Worm (Caenorhabditis elegans) whole organism, young adult: ENCODE measurements around the gene R10H10.3.

Source experiments
- D2030.7 ChIP-seq: fragments of 200-800 bp; sonication (Bioruptor generic); IDR thresholded peaks from 2 replicates; pipeline ENCODE4 v1.3.6; 2022; ENCODE audit warnings: missing genetic modification reagents, missing genetic modification characterization, missing compliant biosample characterization
- Y53G8AR.9 ChIP-seq: fragments of 200-800 bp; sonication (Bioruptor generic); conservative IDR thresholded peaks from 2 replicates; pipeline ENCODE4 v1.3.6; 2022; ENCODE audit warnings: missing genetic modification reagents, missing genetic modification characterization, missing compliant biosample characterization
- dpl-1 ChIP-seq: fragments of 150-350 bp; optimal IDR thresholded peaks from 2 replicates; lab custom pipeline; 2014; ENCODE audit warnings: missing biosample characterization, missing genetic modification reagents, missing genetic modification characterization
- efl-1 ChIP-seq: fragments of 150-350 bp; optimal IDR thresholded peaks from 2 replicates; lab custom pipeline; 2014; ENCODE audit warnings: missing biosample characterization, missing genetic modification reagents, missing genetic modification characterization
- ekl-4 ChIP-seq: fragments of 200-800 bp; sonication (Bioruptor generic); IDR thresholded peaks from 2 replicates; pipeline ENCODE4 v1.3.6; 2022; ENCODE audit warnings: missing genetic modification reagents, missing genetic modification characterization, missing compliant biosample characterization
- snpc-4 ChIP-seq, 5 experiments: fragments of 150-350 bp in 1 of 5; sonication (generic microtip) in 4 of 5; optimal IDR thresholded peaks; 2 replicates each; lab custom pipeline; 2014 to 2018; ENCODE audit warnings: missing genetic modification characterization in 5 of 5, missing biosample characterization in 3 of 5, antibody characterized with exemption in 2 of 5, mild to moderate bottlenecking in 2 of 5, missing compliant biosample characterization in 2 of 5, missing genotype in 2 of 5, moderate library complexity in 2 of 5, missing genetic modification reagents in 1 of 5
- zfh-2 ChIP-seq: fragments of 200-800 bp; sonication (Bioruptor generic); conservative IDR thresholded peaks from 2 replicates; pipeline ENCODE4 v1.3.6; 2022; ENCODE audit warnings: missing genetic modification reagents, missing genetic modification characterization, missing compliant biosample characterization

DNA sequence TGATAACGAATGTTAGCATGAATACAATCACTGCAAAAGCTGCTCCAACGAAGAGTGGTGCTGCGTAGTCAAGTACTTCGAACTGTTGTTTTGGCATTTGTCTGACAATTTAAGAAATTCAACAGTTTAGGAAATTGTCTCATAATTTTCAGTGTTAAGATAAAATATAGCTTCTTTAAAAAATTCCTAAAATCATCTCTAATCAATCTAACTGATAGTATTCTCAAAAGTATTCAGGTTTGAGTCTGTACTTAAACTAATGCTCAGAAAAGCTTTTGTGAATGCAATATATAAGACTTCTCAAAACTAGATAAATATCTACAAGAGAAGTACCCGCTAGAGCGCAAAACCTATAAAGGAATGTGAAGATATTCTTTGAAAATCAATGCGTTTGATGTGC, 6.6 kb downstream of the R10H10.3 start, which contains the start of gene R10H10.4:
- TF ChIP-seq dpl-1 (GFP tag; lab: Kevin White, UChicago) (no peak), snpc-4 (GFP tag; optimal IDR thresholded peaks at IDR 0.05; lab: Kevin White, UChicago) (no peak), snpc-4 (tag; optimal IDR thresholded peaks at IDR 0.05; lab: Kevin White, UChicago) (no peak), zfh-2 (GFP tag; lab: Robert Waterston, UW) (no peak), ekl-4 (GFP tag; lab: Robert Waterston, UW) (no peak), D2030.7 (no peak), efl-1 (no peak), Y53G8AR.9 (GFP tag; lab: Robert Waterston, UW) (no peak)
